Fruit fly (Drosophila melanogaster) whole organism, embryonic: ENCODE data around the gene Nin.

Source experiments
- Aef1 ChIP-seq: fragments of 200-800 bp; sonication (Bioruptor generic); IDR thresholded peaks from 3 replicates; pipeline ENCODE4 v1.3.6; 2022; ENCODE audit warnings: missing biosample characterization, missing genetic modification characterization
- BtbVII ChIP-seq: fragments of 200-800 bp; sonication (Bioruptor generic); optimal IDR thresholded peaks from 3 replicates; lab custom pipeline; 2017; ENCODE audit warnings: missing biosample characterization, mild to moderate bottlenecking, missing genetic modification characterization
- CG10959 ChIP-seq: fragments of 200-800 bp; sonication (Bioruptor generic); IDR thresholded peaks from 2 replicates; pipeline ENCODE4 v1.3.6; 2022; ENCODE audit warnings: missing biosample characterization, missing genetic modification characterization
- CG10979 ChIP-seq: fragments of 200-800 bp; sonication (Bioruptor generic); optimal IDR thresholded peaks from 2 replicates; lab custom pipeline; 2018; ENCODE audit warnings: missing biosample characterization, mild to moderate bottlenecking, missing genetic modification characterization, moderate library complexity
- CG11093 ChIP-seq: fragments of 200-800 bp; sonication (Bioruptor generic); IDR thresholded peaks from 3 replicates; pipeline ENCODE4 v1.3.6; 2022; ENCODE audit warnings: missing biosample characterization, missing genetic modification characterization
- CG11695 ChIP-seq: fragments of 200-800 bp; sonication (Bioruptor generic); IDR thresholded peaks from 3 replicates; pipeline ENCODE4 v1.3.6; 2022; ENCODE audit warnings: missing biosample characterization, missing genetic modification characterization
- CG14014 ChIP-seq: fragments of 200-800 bp; sonication (Bioruptor generic); IDR thresholded peaks from 2 replicates; pipeline ENCODE4 v1.3.6; 2022; ENCODE audit warnings: missing biosample characterization, missing genetic modification characterization
- CG15073 ChIP-seq: fragments of 200-800 bp; sonication (Bioruptor generic); optimal IDR thresholded peaks from 2 replicates; lab custom pipeline; 2016; ENCODE audit warnings: missing biosample characterization, missing genetic modification characterization
- CG1529 ChIP-seq: fragments of 200-800 bp; sonication (Bioruptor generic); optimal IDR thresholded peaks from 3 replicates; lab custom pipeline; 2018; ENCODE audit warnings: missing biosample characterization, missing genetic modification characterization
- CG15696 ChIP-seq: fragments of 200-800 bp; sonication (Bioruptor generic); optimal IDR thresholded peaks from 2 replicates; lab custom pipeline; 2019; ENCODE audit warnings: missing biosample characterization, mild to moderate bottlenecking, missing genetic modification characterization, moderate library complexity
- CG17361 ChIP-seq: fragments of 200-800 bp; sonication (Bioruptor generic); IDR thresholded peaks from 3 replicates; pipeline ENCODE4 v1.3.6; 2022; ENCODE audit warnings: missing biosample characterization, missing genetic modification characterization
- CG1792 ChIP-seq: fragments of 200-800 bp; sonication (Bioruptor generic); optimal IDR thresholded peaks from 2 replicates; lab custom pipeline; 2016; ENCODE audit warnings: missing biosample characterization, missing genetic modification characterization
- CG2199 ChIP-seq: fragments of 200-800 bp; sonication (Bioruptor generic); IDR thresholded peaks from 3 replicates; pipeline ENCODE4 v1.3.6; 2022; ENCODE audit warnings: missing biosample characterization, missing genetic modification characterization
- CG30431 ChIP-seq: fragments of 200-800 bp; sonication (Bioruptor generic); optimal IDR thresholded peaks from 2 replicates; lab custom pipeline; 2017; ENCODE audit warnings: missing biosample characterization, missing genetic modification characterization
- CG31365 ChIP-seq: fragments of 200-800 bp; sonication (Bioruptor generic); optimal IDR thresholded peaks from 2 replicates; lab custom pipeline; 2018; ENCODE audit warnings: missing biosample characterization, mild to moderate bottlenecking, missing genetic modification characterization
- CG3281 ChIP-seq: fragments of 200-800 bp; sonication (Bioruptor generic); optimal IDR thresholded peaks from 3 replicates; lab custom pipeline; 2017; ENCODE audit warnings: missing biosample characterization, mild to moderate bottlenecking, missing genetic modification characterization
- CG34224 ChIP-seq: fragments of 200-800 bp; sonication (Bioruptor generic); IDR thresholded peaks from 3 replicates; pipeline ENCODE4 v1.3.6; 2022; ENCODE audit warnings: missing biosample characterization, missing genetic modification characterization; ENCODE audit not compliant: partially characterized antibody
- CG3847 ChIP-seq: fragments of 200-800 bp; sonication (Bioruptor generic); IDR thresholded peaks from 2 replicates; pipeline ENCODE4 v1.3.6; 2022; ENCODE audit warnings: missing biosample characterization, missing genetic modification characterization
- CG4820 ChIP-seq: fragments of 200-800 bp; sonication (Bioruptor generic); optimal IDR thresholded peaks from 3 replicates; lab custom pipeline; 2016; ENCODE audit warnings: missing biosample characterization, missing genetic modification characterization
- CG8359 ChIP-seq: fragments of 200-800 bp; sonication (Bioruptor generic); optimal IDR thresholded peaks from 2 replicates; lab custom pipeline; 2017; ENCODE audit warnings: missing biosample characterization, mild to moderate bottlenecking, missing genetic modification characterization, borderline replicate concordance
- CG8924 ChIP-seq: fragments of 200-800 bp; optimal IDR thresholded peaks from 3 replicates; lab custom pipeline; 2019; ENCODE audit warnings: missing biosample characterization, mild to moderate bottlenecking, missing genetic modification characterization, moderate library complexity
- CG9609 ChIP-seq: fragments of 200-800 bp; sonication (Bioruptor generic); optimal IDR thresholded peaks from 3 replicates; lab custom pipeline; 2016; ENCODE audit warnings: missing biosample characterization, missing genetic modification characterization
- CG9797 ChIP-seq: fragments of 200-800 bp; sonication (Bioruptor generic); optimal IDR thresholded peaks from 3 replicates; lab custom pipeline; 2018; ENCODE audit warnings: missing biosample characterization, mild to moderate bottlenecking, missing genetic modification characterization
- CoRest ChIP-seq: fragments of 200-800 bp; sonication (Bioruptor generic); optimal IDR thresholded peaks from 3 replicates; lab custom pipeline; 2018; ENCODE audit warnings: missing biosample characterization, mild to moderate bottlenecking, missing genetic modification characterization, moderate library complexity
- CrebB ChIP-seq: fragments of 200-800 bp; sonication (Bioruptor generic); optimal IDR thresholded peaks from 3 replicates; lab custom pipeline; 2018; ENCODE audit warnings: missing biosample characterization, mild to moderate bottlenecking, missing genetic modification characterization
- Eip74EF ChIP-seq, 2 experiments: fragments of 200-800 bp in 1 of 2; fragments of >200 bp in 1 of 2; sonication (Bioruptor generic) in 1 of 2; optimal IDR thresholded peaks; 2 replicates each; lab custom pipeline; 2017 to 2019; ENCODE audit warnings: missing biosample characterization in 2 of 2, missing genetic modification characterization in 2 of 2, mild to moderate bottlenecking in 1 of 2, moderate library complexity in 1 of 2
- Elba2 ChIP-seq: fragments of 200-800 bp; sonication (Bioruptor generic); optimal IDR thresholded peaks from 3 replicates; lab custom pipeline; 2016; ENCODE audit warnings: missing biosample characterization, missing genetic modification characterization
- H15 ChIP-seq: fragments of 200-800 bp; sonication (Bioruptor generic); IDR thresholded peaks from 3 replicates; pipeline ENCODE4 v1.3.6; 2022; ENCODE audit warnings: missing biosample characterization, missing genetic modification characterization
- Hey ChIP-seq: fragments of 200-800 bp; sonication (Bioruptor generic); optimal IDR thresholded peaks from 3 replicates; lab custom pipeline; 2018; ENCODE audit warnings: missing biosample characterization, mild to moderate bottlenecking, missing genetic modification characterization
- Hmr ChIP-seq: fragments of 200-800 bp; sonication (Bioruptor generic); optimal IDR thresholded peaks from 3 replicates; lab custom pipeline; 2017; ENCODE audit warnings: mild to moderate bottlenecking, missing biosample characterization, missing genetic modification reagents, missing genetic modification characterization
- Hmx ChIP-seq: fragments of 200-800 bp; sonication (Bioruptor generic); optimal IDR thresholded peaks from 2 replicates; lab custom pipeline; 2016; ENCODE audit warnings: missing biosample characterization, missing genetic modification characterization
- Hsf ChIP-seq: fragments of 200-800 bp; sonication (Bioruptor generic); optimal IDR thresholded peaks from 3 replicates; lab custom pipeline; 2016; ENCODE audit warnings: missing biosample characterization, missing genetic modification characterization
- Meics ChIP-seq: fragments of 200-800 bp; sonication (Bioruptor generic); optimal IDR thresholded peaks from 2 replicates; lab custom pipeline; 2017; ENCODE audit warnings: missing biosample characterization, mild to moderate bottlenecking, missing genetic modification characterization
- Poxn ChIP-seq: fragments of 200-800 bp; sonication (Bioruptor generic); IDR thresholded peaks from 2 replicates; pipeline ENCODE4 v1.3.6; 2022; ENCODE audit warnings: missing biosample characterization, missing genetic modification characterization
- Rfx ChIP-seq: fragments of 200-800 bp; sonication (Bioruptor generic); IDR thresholded peaks from 2 replicates; pipeline ENCODE4 v1.3.6; 2022; ENCODE audit warnings: missing biosample characterization, missing genetic modification characterization
- Sox100B ChIP-seq: fragments of 200-800 bp; sonication (Bioruptor generic); optimal IDR thresholded peaks from 3 replicates; lab custom pipeline; 2018; ENCODE audit warnings: missing biosample characterization, mild to moderate bottlenecking, missing genetic modification characterization
- caup ChIP-seq: fragments of 200-800 bp; sonication (Bioruptor generic); optimal IDR thresholded peaks from 3 replicates; lab custom pipeline; 2017; ENCODE audit warnings: missing biosample characterization, mild to moderate bottlenecking, missing genetic modification characterization, moderate library complexity; ENCODE audit not compliant: severe bottlenecking
- ci ChIP-seq: fragments of 200-800 bp; sonication (Bioruptor generic); IDR thresholded peaks from 3 replicates; pipeline ENCODE4 v1.3.6; 2022; ENCODE audit warnings: missing biosample characterization, missing genetic modification characterization
- dan ChIP-seq: fragments of 200-800 bp; sonication (Bioruptor generic); IDR thresholded peaks from 2 replicates; pipeline ENCODE4 v1.3.6; 2022; ENCODE audit warnings: missing biosample characterization, missing genetic modification characterization
- gro ChIP-seq: fragments of 200-800 bp; sonication (Bioruptor generic); optimal IDR thresholded peaks from 2 replicates; lab custom pipeline; 2016; ENCODE audit warnings: missing biosample characterization, missing genetic modification characterization
- hb ChIP-seq: fragments of 200-800 bp; sonication (Bioruptor generic); IDR thresholded peaks from 3 replicates; pipeline ENCODE4 v1.3.6; 2022; ENCODE audit warnings: missing biosample characterization, missing genetic modification characterization; ENCODE audit not compliant: partially characterized antibody
- insv ChIP-seq, 2 experiments: fragments of 200-800 bp; sonication (Bioruptor generic); optimal IDR thresholded peaks; 3 replicates each; lab custom pipeline; 2016 to 2018; ENCODE audit warnings: missing biosample characterization in 2 of 2, missing genetic modification characterization in 2 of 2
- nmo ChIP-seq: fragments of 200-800 bp; sonication (Bioruptor generic); optimal IDR thresholded peaks from 2 replicates; lab custom pipeline; 2018; ENCODE audit warnings: missing biosample characterization, mild to moderate bottlenecking, missing genetic modification characterization, moderate library complexity
- phol ChIP-seq: fragments of 200-800 bp; sonication (Bioruptor generic); optimal IDR thresholded peaks from 3 replicates; lab custom pipeline; 2018; ENCODE audit warnings: missing biosample characterization, mild to moderate bottlenecking, missing genetic modification characterization, moderate library complexity
- sima ChIP-seq: fragments of 200-800 bp; sonication (Bioruptor generic); optimal IDR thresholded peaks from 2 replicates; lab custom pipeline; 2016; ENCODE audit warnings: missing biosample characterization, missing genetic modification characterization
- tgo ChIP-seq: fragments of 200-800 bp; sonication (Bioruptor generic); IDR thresholded peaks from 3 replicates; pipeline ENCODE4 v1.3.6; 2022; ENCODE audit warnings: missing biosample characterization, missing genetic modification characterization
- unc-4 ChIP-seq: fragments of 200-800 bp; sonication (Bioruptor generic); IDR thresholded peaks from 2 replicates; pipeline ENCODE4 v1.3.6; 2022; ENCODE audit warnings: missing biosample characterization, missing genetic modification characterization; ENCODE audit not compliant: partially characterized antibody
- vnd ChIP-seq: fragments of 200-800 bp; sonication (Bioruptor generic); IDR thresholded peaks from 3 replicates; pipeline ENCODE4 v1.3.6; 2022; ENCODE audit warnings: missing biosample characterization, missing genetic modification characterization; ENCODE audit not compliant: partially characterized antibody
- wor ChIP-seq: fragments of 200-800 bp; sonication (Bioruptor generic); IDR thresholded peaks from 2 replicates; pipeline ENCODE4 v1.3.6; 2022; ENCODE audit warnings: missing biosample characterization, missing genetic modification characterization

Nin gene

DNA sequence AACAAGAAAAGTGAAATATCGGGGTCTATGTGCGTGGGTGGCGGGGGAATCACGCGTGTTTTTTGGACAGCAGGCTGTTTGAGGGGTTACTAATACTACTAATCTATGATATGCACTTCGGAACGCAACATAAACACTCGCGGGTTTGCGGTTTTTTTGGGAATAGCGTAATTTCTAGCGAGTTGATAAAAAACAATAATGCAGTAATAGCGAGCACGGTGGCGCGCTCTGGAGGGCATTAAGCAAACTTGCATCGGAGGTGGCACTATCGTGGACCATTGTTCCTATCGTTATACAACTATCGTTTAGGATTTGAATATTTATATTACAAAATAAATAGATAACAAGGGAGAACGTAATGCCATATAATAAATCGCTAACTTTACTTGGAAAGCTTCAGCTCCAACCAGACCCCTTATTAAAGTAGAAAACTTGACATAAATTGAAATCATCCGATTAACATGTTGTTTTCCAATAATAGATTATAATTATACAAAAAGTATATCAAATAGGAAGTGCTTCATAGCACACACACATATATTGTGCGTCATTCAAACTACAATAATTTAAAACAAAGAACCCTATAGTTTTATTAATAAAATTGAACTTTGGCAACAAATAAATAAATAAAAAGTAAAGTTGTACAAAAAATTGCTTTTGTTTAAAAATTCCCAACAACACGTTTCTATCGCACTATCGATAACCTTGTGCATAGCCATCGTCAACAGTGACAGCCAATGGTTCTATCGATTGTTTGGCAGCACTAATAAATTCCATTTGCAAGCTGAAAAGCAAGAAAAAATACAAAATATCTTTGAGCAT is at the start of gene Nin, which contains the start of gene Bub1 (continued):
- TF ChIP-seq BtbVII (GFP tag; lab: Kevin White, UChicago) (no peak), CG9797 (GFP tag; lab: Kevin White, UChicago) (no peak), Poxn (GFP tag; lab: Robert Waterston, UW) (no peak), wor (no peak), ci (GFP tag; lab: Robert Waterston, UW) (no peak), insv (GFP tag; optimal IDR thresholded peaks at IDR 0.05; lab: Kevin White, UChicago) (no peak), Hmx (no peak), CG2199 (GFP tag; lab: Robert Waterston, UW) (no peak), CG15696 (tag; lab: Kevin White, UChicago) (no peak), CG14014 (peak; percentile 41; the same call in 1 of the 2 replicates), vnd (GFP tag; lab: Robert Waterston, UW) (peak; percentile 86), Elba2 (GFP tag; lab: Kevin White, UChicago) (no peak), CG11695 (no peak), CG10979 (tag; lab: Kevin White, UChicago) (no peak), CG1529 (GFP tag; lab: Kevin White, UChicago) (no peak), Aef1 (peak; percentile 39), CG8359 (GFP tag; lab: Kevin White, UChicago) (no peak), Meics (GFP tag; lab: Kevin White, UChicago) (no peak), caup (GFP tag; lab: Kevin White, UChicago) (no peak), Rfx (peak; percentile 75), CG4820 (no peak), CG3281 (GFP tag; lab: Kevin White, UChicago) (no peak), Hey (tag; lab: Kevin White, UChicago) (no peak), Sox100B (GFP tag; lab: Kevin White, UChicago) (no peak), CG3847 (GFP tag; lab: Robert Waterston, UW) (peak; percentile 57), CG11093 (GFP tag; lab: Robert Waterston, UW) (no peak), CG17361 (GFP tag; lab: Robert Waterston, UW) (peak; percentile 64; the same call in 2 of the 3 replicates), CG1792 (no peak), unc-4 (GFP tag; lab: Robert Waterston, UW) (peak; percentile 74), sima (GFP tag; lab: Kevin White, UChicago) (no peak), hb (GFP tag; lab: Robert Waterston, UW) (peak; percentile 84), CoRest (tag; lab: Kevin White, UChicago) (peak; percentile 56), Hmr (GFP tag; lab: Kevin White, UChicago) (no peak), H15 (GFP tag; lab: Robert Waterston, UW) (no peak), CG30431 (GFP tag; lab: Kevin White, UChicago) (no peak), CrebB (tag; lab: Kevin White, UChicago) (no peak), CG10959 (GFP tag; lab: Robert Waterston, UW) (no peak), CG15073 (GFP tag; lab: Kevin White, UChicago) (no peak), nmo (GFP tag; lab: Kevin White, UChicago) (peak; percentile 49), phol (tag; lab: Kevin White, UChicago) (peak; percentile 37), Hsf (GFP tag; lab: Kevin White, UChicago) (peak; percentile 18), dan (GFP tag; lab: Robert Waterston, UW) (no peak), CG31365 (no peak), gro (GFP tag; lab: Kevin White, UChicago) (no peak), CG9609 (no peak), tgo (GFP tag; lab: Robert Waterston, UW) (no peak), Eip74EF (GFP tag; optimal IDR thresholded peaks at IDR 0.05; lab: Kevin White, UChicago) (no peak), CG8924 (tag; lab: Kevin White, UChicago) (peak; percentile 27), CG34224 (GFP tag; lab: Robert Waterston, UW) (peak; percentile 59)
